Worm (Caenorhabditis elegans) whole organism, late embryonic: ENCODE data around the gene sup-37.

Experiments used
- ceh-31 ChIP-seq: sonication (generic microtip); optimal IDR thresholded peaks from 2 replicates; lab custom pipeline; 2016; ENCODE audit warnings: missing genetic modification characterization, missing compliant biosample characterization
- ceh-9 ChIP-seq: sonication (generic microtip); optimal IDR thresholded peaks from 2 replicates; lab custom pipeline; 2016; ENCODE audit warnings: mild to moderate bottlenecking, missing genetic modification characterization, inconsistent platforms, missing compliant biosample characterization
- dve-1 ChIP-seq: sonication (generic microtip); optimal IDR thresholded peaks from 2 replicates; lab custom pipeline; 2017; ENCODE audit warnings: antibody characterized with exemption, mild to moderate bottlenecking, missing genetic modification characterization, missing compliant biosample characterization
- ets-4 ChIP-seq: sonication (generic microtip); optimal IDR thresholded peaks from 2 replicates; lab custom pipeline; 2016; ENCODE audit warnings: missing genetic modification characterization, missing compliant biosample characterization
- eyg-1 ChIP-seq: sonication (generic microtip); optimal IDR thresholded peaks from 2 replicates; lab custom pipeline; 2016; ENCODE audit warnings: missing genotype, missing genetic modification characterization, missing compliant biosample characterization
- fkh-6 ChIP-seq: sonication (generic microtip); optimal IDR thresholded peaks from 2 replicates; lab custom pipeline; 2016; ENCODE audit warnings: missing genetic modification characterization, missing compliant biosample characterization
- pqm-1 ChIP-seq: sonication (generic microtip); optimal IDR thresholded peaks from 2 replicates; lab custom pipeline; 2016; ENCODE audit warnings: missing genetic modification characterization, missing compliant biosample characterization
- sox-4 ChIP-seq: sonication (generic microtip); optimal IDR thresholded peaks from 2 replicates; lab custom pipeline; 2017; ENCODE audit warnings: mild to moderate bottlenecking, missing genetic modification characterization, inconsistent platforms, missing compliant biosample characterization
- tbx-2 ChIP-seq: sonication (generic microtip); optimal IDR thresholded peaks from 2 replicates; lab custom pipeline; 2016; ENCODE audit warnings: missing genetic modification characterization, missing compliant biosample characterization
- tbx-7 ChIP-seq: sonication (generic microtip); optimal IDR thresholded peaks from 2 replicates; lab custom pipeline; 2016; ENCODE audit warnings: missing genotype, missing genetic modification characterization, missing compliant biosample characterization
- unc-55 ChIP-seq: sonication (generic microtip); optimal IDR thresholded peaks from 2 replicates; lab custom pipeline; 2017; ENCODE audit warnings: missing biosample characterization, missing genetic modification reagents, missing genetic modification characterization

DNA sequence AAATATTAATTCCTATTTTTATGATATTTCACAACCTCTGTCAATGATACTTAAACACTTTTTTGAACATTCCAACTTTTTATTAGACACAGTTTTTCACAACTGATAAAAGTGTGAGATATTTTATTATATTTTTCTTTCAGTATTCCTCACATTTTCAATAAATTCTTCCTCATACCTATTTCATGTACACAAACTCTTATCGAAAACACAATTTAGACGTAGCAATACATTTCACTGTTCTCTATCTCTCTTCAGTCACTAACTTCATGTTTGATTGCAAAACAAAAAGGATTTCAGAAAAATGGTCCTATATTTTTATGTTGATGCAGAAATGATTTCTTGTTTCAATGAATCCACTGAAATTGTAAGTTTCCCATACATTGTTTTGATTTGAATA, 40.5 kb upstream of the sup-37 start, which contains the start of gene B0507.6:
- TF ChIP-seq sox-4 (no peak), fkh-6 (tag; lab: Kevin White, UChicago) (no peak), dve-1 (tag; lab: Kevin White, UChicago) (no peak), pqm-1 (tag; lab: Kevin White, UChicago) (no peak), eyg-1 (tag; lab: Kevin White, UChicago) (no peak), ets-4 (tag; lab: Kevin White, UChicago) (no peak), unc-55 (GFP tag; lab: Kevin White, UChicago) (no peak), tbx-2 (no peak), ceh-31 (no peak), tbx-7 (tag; lab: Kevin White, UChicago) (no peak), ceh-9 (no peak)
